Fruit fly (Drosophila melanogaster): ENCODE data around the gene Prosalpha2.

Gene Prosalpha2

dm6 chr3R:12431030-12431489 lies at the start of gene Prosalpha2 (continued):
- TF ChIP-seq HmgZ (tag; optimal IDR thresholded peaks at IDR 0.05): peak; percentile 13
- TF ChIP-seq CoRest (tag; optimal IDR thresholded peaks at IDR 0.05): peak; percentile 74
- TF ChIP-seq Fer1 (GFP tag; optimal IDR thresholded peaks at IDR 0.05): peak; percentile 21
- peak; percentile 33 for TF ChIP-seq CG17829 (tag; optimal IDR thresholded peaks at IDR 0.05)
- no peak for TF ChIP-seq crol (GFP tag; IDR thresholded peaks at IDR 0.05)
- peak; percentile 11 for TF ChIP-seq CG8924 (tag; optimal IDR thresholded peaks at IDR 0.05)
- peak; percentile 1 for TF ChIP-seq Fer3 (tag; optimal IDR thresholded peaks at IDR 0.05)
- TF ChIP-seq row (GFP tag; IDR thresholded peaks at IDR 0.05): peak; percentile 59
- peak; percentile 3 for TF ChIP-seq CG4424 (GFP tag; optimal IDR thresholded peaks at IDR 0.05)
- TF ChIP-seq CG32532 (GFP tag; IDR thresholded peaks at IDR 0.05): peak; percentile 30; the same call in 1 of the 2 replicates
- TF ChIP-seq Sry-β (GFP tag; optimal IDR thresholded peaks at IDR 0.05): peak; percentile 19
- TF ChIP-seq Sin3A (optimal IDR thresholded peaks at IDR 0.05): peak; percentile 66
- peak; percentile 26 for TF ChIP-seq Lhr (GFP tag; optimal IDR thresholded peaks at IDR 0.05)
- peak; percentile 73 for TF ChIP-seq Med (GFP tag)
- TF ChIP-seq CG6272 (GFP tag; IDR thresholded peaks at IDR 0.05): no peak; the same call in 1 of the 2 replicates
- TF ChIP-seq CTCF (GFP tag; optimal IDR thresholded peaks at IDR 0.05): peak; percentile 9
- peak; percentile 41 for TF ChIP-seq stwl (tag; optimal IDR thresholded peaks at IDR 0.05)
- TF ChIP-seq CG12391 (tag; optimal IDR thresholded peaks at IDR 0.05): peak; percentile 1
- TF ChIP-seq CG17361 (GFP tag; IDR thresholded peaks at IDR 0.05): 0 out of 3 replicates have a peak, but pooled peaks have one; percentile 27
- peak; percentile 38 for TF ChIP-seq ssp (GFP tag; IDR thresholded peaks at IDR 0.05)
- TF ChIP-seq jing (GFP tag; optimal IDR thresholded peaks at IDR 0.05): no peak
- TF ChIP-seq Hsf (GFP tag; optimal IDR thresholded peaks at IDR 0.05): peak; percentile 12
- TF ChIP-seq nmo (GFP tag; optimal IDR thresholded peaks at IDR 0.05): peak; percentile 42
- no peak for TF ChIP-seq amos (GFP tag; IDR thresholded peaks at IDR 0.05; ENCODE audit: partially characterized antibody)
- no peak for TF ChIP-seq CG9609 (GFP tag; optimal IDR thresholded peaks at IDR 0.05)
- TF ChIP-seq phol (tag; optimal IDR thresholded peaks at IDR 0.05): peak; percentile 46
- TF ChIP-seq CG31224 (GFP tag; IDR thresholded peaks at IDR 0.05): no peak
- TF ChIP-seq CG33213 (GFP tag; optimal IDR thresholded peaks at IDR 0.05): peak; percentile 5
- TF ChIP-seq CG2875 (GFP tag; optimal IDR thresholded peaks at IDR 0.05): no peak
- TF ChIP-seq caup (GFP tag; optimal IDR thresholded peaks at IDR 0.05; ENCODE audit: severe bottlenecking): no peak
- TF ChIP-seq CG4617 (GFP tag; optimal IDR thresholded peaks at IDR 0.05; ENCODE audit: borderline replicate concordance): peak; percentile 57
- TF ChIP-seq sens (GFP tag): peak; percentile 33
- peak; percentile 5 for TF ChIP-seq CG13775 (GFP tag; optimal IDR thresholded peaks at IDR 0.05)
- TF ChIP-seq dysf (GFP tag; IDR thresholded peaks at IDR 0.05): peak; percentile 32; the same call in 1 of the 3 replicates
- peak; percentile 14 for TF ChIP-seq CG12155 (GFP tag; optimal IDR thresholded peaks at IDR 0.05)
- TF ChIP-seq zf30C (GFP tag; optimal IDR thresholded peaks at IDR 0.05): peak; percentile 19
- peak; percentile 30 for TF ChIP-seq Nf-YC (tag; optimal IDR thresholded peaks at IDR 0.05)
- peak; percentile 55 for TF ChIP-seq Dp (GFP tag; optimal IDR thresholded peaks at IDR 0.05)
- TF ChIP-seq zen2 (GFP tag; IDR thresholded peaks at IDR 0.05; ENCODE audit: partially characterized antibody): no peak
- TF ChIP-seq CG14710 (tag; optimal IDR thresholded peaks at IDR 0.05): peak; percentile 80
- TF ChIP-seq YL-1 (GFP tag; optimal IDR thresholded peaks at IDR 0.05): peak; percentile 53
- peak; percentile 51 for TF ChIP-seq CG32767 (GFP tag; IDR thresholded peaks at IDR 0.05)
- peak; percentile 34 for TF ChIP-seq BEAF-32 (GFP tag; optimal IDR thresholded peaks at IDR 0.05)
- peak; percentile 28 for TF ChIP-seq CG2712 (tag; optimal IDR thresholded peaks at IDR 0.05)
- TF ChIP-seq slbo (GFP tag; IDR thresholded peaks at IDR 0.05): peak; percentile 39
- no peak for TF ChIP-seq zfh2 (GFP tag; optimal IDR thresholded peaks at IDR 0.05)

Data from whole organism, embryonic.